Worm (Caenorhabditis elegans) whole organism, L4/young adult: ENCODE data around the gene mab-5.

Experiments
- W03F9.2 ChIP-seq: fragments of 150-350 bp; optimal IDR thresholded peaks from 2 replicates; lab custom pipeline; 2014; ENCODE audit warnings: missing biosample characterization, missing genetic modification characterization
- dao-5 ChIP-seq: sonication (generic microtip); optimal IDR thresholded peaks from 2 replicates; lab custom pipeline; 2016; ENCODE audit warnings: missing genotype, missing genetic modification characterization, moderate library complexity, missing compliant biosample characterization
- him-1 ChIP-seq: sonication (generic microtip); optimal IDR thresholded peaks from 2 replicates; lab custom pipeline; 2016; ENCODE audit warnings: missing genotype, missing genetic modification reagents, missing genetic modification characterization, missing compliant biosample characterization

Gene mab-5

ce11 chrIII:7730331-7730730 is 52.9 kb downstream of the mab-5 start:
- TF ChIP-seq dao-5 (tag; lab: Kevin White, UChicago) (no peak), W03F9.2 (tag; lab: Kevin White, UChicago) (no peak), him-1 (no peak)

ce11 chrIII:7729534-7730061 is 53.7 kb downstream of the mab-5 start, which contains the start of gene ZK112.4:
ZK112.4 (minus strand) TSS chrIII:7730011.
- TF ChIP-seq dao-5 (tag; lab: Kevin White, UChicago): peak; percentile 3
- no peak for TF ChIP-seq W03F9.2 (tag; lab: Kevin White, UChicago)
- TF ChIP-seq him-1: peak; percentile 72

ce11 chrIII:7729062-7729461 is 54.2 kb downstream of the mab-5 start:
- no peak for TF ChIP-seq W03F9.2 (tag; lab: Kevin White, UChicago)

- TF ChIP-seq him-1: no peak
- TF ChIP-seq W03F9.2 (tag; lab: Kevin White, UChicago): peak; percentile 37
Measured at ce11 chrIII:7728494-7728893, 54.8 kb downstream of the mab-5 start.
